Fruit fly (Drosophila melanogaster) whole organism: ENCODE measurements around the gene Grip84.

Experiments used
- CG8478 ChIP-seq: fragments of >200 bp; optimal IDR thresholded peaks from 2 replicates; lab custom pipeline; 2018; ENCODE audit warnings: inconsistent platforms
- Dll ChIP-seq: fragments of >200 bp; optimal IDR thresholded peaks from 2 replicates; lab custom pipeline; 2017
- EcR ChIP-seq, 2 experiments: fragments of >200 bp; optimal IDR thresholded peaks; 2 replicates each; lab custom pipeline; 2017; ENCODE audit warnings: missing biosample characterization in 2 of 2, missing genetic modification characterization in 2 of 2, missing genetic modification reagents in 2 of 2
- pan ChIP-seq: fragments of >200 bp; optimal IDR thresholded peaks from 2 replicates; lab custom pipeline; 2017
- psq ChIP-seq: fragments of >200 bp; optimal IDR thresholded peaks from 2 replicates; lab custom pipeline; 2017
- usp ChIP-seq: fragments of >200 bp; optimal IDR thresholded peaks from 2 replicates; lab custom pipeline; 2017; ENCODE audit warnings: missing biosample characterization, missing genetic modification characterization, mixed read lengths

Gene Grip84

DNA sequence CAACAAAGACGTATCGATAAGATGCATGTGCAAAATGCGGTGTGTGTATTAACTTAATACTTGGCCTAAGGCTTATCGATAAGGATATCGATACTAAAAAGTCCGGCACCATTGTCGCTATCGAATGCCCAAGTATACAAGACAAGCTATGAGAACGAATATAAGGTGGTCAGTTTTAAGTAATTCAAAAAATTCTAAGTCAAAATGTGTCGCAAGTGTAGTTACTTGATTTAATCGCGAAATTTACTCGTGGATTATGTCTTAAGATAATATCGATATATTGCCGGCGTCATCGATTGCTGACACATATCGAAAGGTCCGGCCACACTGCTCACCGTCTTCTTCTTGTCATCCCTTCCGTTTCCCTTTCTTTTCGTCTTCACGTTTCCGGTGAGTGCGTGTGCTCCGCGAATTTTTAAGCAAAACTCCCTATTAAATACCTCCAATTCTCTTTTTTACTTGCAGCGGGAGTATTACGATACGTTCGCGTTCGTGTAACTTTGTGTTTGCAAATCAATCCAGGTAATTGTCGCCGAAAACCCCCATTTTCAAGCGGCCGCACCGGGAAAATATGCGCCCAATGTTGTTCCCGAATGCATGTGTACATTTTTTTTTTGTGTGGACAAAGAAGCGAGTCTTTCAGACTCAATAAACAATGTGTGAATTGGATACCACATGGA lies 32.3 kb upstream of the Grip84 start, which contains the start of gene RpS10b:
TSS of gene RpS10b (plus strand) at position 348 of the 680 bp plus-strand sequence.
- TF ChIP-seq psq (lab: Kevin White, UChicago): no peak
- no peak for TF ChIP-seq pan (lab: Kevin White, UChicago)

DNA sequence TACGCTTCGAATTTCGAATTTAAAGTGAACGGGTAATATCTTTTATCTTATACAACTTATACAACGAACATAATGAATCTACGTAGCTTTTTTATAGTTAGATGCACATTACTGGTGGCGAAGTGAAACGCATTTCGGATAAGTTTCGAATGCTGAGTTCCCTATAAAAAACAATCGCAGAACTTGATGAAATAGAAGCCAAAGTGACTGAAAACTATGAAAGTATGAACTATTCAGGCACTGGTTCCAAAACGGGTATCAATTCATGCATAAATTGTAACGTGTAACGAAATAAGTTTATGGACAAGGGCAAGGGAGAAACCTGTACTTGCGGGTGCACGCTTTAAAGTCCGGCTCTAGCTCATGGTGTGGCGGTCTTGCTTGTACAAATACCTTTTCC lies 30.3 kb upstream of the Grip84 start:
- TF ChIP-seq EcR (GFP tag; optimal IDR thresholded peaks at IDR 0.05; lab: Kevin White, UChicago): no peak
- TF ChIP-seq Dll: no peak
- no peak for TF ChIP-seq CG8478 (lab: Kevin White, UChicago)
- TF ChIP-seq pan (lab: Kevin White, UChicago): no peak

DNA sequence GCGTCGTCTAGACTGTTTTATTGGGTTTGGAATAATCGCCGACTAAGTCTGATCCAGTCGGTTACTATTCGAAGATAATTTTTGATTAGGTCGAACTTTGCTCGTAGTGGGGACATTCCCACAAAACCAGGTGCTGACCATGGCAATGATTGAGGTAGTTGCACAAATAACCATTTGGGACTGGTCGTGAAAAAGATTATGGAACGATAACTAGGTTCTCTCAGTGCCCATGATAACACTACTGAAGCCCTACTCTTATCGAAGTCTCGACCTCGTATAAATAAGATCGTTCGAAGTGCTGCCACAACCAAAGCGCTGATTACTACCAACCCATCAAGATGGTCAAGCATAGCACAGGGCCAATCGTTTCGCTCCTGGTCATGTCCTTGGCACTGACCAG lies 26.7 kb upstream of the Grip84 start, which contains the start of gene CG14205:
TSS of gene CG14205 (plus strand) at position 301 of the 400 bp plus-strand sequence.
- TF ChIP-seq pan (lab: Kevin White, UChicago) (no peak), psq (lab: Kevin White, UChicago) (no peak), usp (no peak), EcR (GFP tag; optimal IDR thresholded peaks at IDR 0.05; lab: Kevin White, UChicago) (no peak)

DNA sequence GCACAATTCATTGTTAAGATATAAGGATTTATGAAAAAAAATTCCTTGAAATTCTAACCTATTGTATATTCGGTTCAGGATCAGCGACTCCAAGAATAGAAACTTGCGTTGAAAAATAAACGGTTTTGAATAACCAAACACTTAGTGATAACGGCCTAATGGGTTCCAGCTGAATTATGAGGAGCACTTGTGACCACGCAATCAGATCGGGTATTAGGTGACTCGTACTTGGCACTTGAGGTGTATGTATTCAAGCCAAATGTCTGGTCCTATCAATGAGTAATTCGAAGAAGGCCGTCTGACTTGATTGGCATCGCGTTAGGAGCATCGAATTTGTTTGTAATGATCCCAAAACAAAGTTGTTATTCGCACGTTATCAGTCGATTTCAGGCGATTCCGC lies 25.0 kb upstream of the Grip84 start:
- no peak for TF ChIP-seq CG8478 (lab: Kevin White, UChicago)
- no peak for TF ChIP-seq pan (lab: Kevin White, UChicago)
- no peak for TF ChIP-seq EcR (GFP tag; optimal IDR thresholded peaks at IDR 0.05; lab: Kevin White, UChicago)
- TF ChIP-seq psq (lab: Kevin White, UChicago): no peak

DNA sequence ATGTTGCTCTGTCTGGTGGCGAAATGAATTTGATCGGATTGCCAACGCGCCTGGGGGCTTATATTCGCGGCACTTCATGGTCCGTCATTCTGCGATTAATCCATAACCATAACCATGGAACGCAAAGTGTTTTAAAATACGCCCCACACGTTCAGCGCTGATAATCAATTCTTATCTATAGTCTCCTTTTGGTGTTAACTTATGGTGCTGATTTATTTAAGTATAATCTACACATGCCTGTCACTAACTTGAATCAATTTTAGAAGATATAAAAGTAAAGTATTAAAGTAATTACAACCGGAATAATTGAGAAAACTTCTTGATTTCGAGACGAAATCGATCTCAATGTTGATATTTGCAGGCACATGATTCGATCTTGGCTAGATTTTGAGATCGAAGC lies 24.5 kb upstream of the Grip84 start, which contains the start of gene CG14219:
TSS of gene CG14219 (minus strand) at position 101 of the 400 bp plus-strand sequence.
- no peak for TF ChIP-seq CG8478 (lab: Kevin White, UChicago)
- TF ChIP-seq psq (lab: Kevin White, UChicago): no peak
- TF ChIP-seq Dll: no peak
- no peak for TF ChIP-seq pan (lab: Kevin White, UChicago)
- TF ChIP-seq usp: no peak

DNA sequence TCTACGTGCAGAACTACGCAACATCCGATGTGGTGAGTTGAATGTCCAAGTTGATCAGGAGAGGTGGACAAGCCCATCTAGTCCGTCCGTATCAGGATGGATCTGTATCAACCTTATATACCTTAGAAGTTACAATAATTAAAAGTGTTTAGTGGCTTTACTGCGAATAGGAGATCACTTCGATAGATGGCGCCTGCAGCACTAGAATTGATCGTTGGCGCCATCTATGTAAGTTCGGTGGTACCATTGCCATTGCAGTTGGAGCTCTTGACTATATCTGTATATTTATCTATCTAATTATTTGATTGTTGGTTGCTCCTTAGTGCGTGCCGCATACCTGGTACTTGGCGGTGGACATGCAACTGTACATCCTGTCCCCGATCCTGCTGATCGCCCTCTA lies 19.6 kb upstream of the Grip84 start:
- TF ChIP-seq usp (no peak), Dll (no peak), psq (lab: Kevin White, UChicago) (no peak), CG8478 (lab: Kevin White, UChicago) (no peak), pan (lab: Kevin White, UChicago) (no peak), EcR (GFP tag; optimal IDR thresholded peaks at IDR 0.05; lab: Kevin White, UChicago) (no peak)

DNA sequence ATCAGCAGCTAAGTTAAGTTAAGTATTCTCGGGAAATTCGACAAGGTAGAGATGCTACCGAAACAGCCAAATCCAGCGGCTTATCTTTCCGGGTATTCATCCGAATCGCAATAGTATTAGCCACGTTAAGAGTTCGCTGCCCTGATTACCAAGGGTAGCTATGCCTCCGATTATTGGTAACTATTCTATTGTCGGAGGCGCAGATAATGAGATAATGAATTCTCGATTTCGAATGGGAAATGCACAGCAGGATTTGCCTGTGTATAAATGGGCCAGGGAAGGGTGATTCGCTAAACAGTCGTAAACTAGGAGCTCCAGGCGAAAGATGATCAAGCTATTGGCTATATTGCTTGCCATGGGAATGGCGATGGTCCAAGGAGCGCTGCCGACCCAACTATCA lies 17.8 kb upstream of the Grip84 start, which contains the start of gene CG14204:
TSS of gene CG14204 (plus strand) at position 301 of the 400 bp plus-strand sequence.
- TF ChIP-seq usp (no peak), Dll (no peak), EcR (GFP tag; optimal IDR thresholded peaks at IDR 0.05; lab: Kevin White, UChicago) (no peak), pan (lab: Kevin White, UChicago) (no peak), psq (lab: Kevin White, UChicago) (no peak), CG8478 (lab: Kevin White, UChicago) (no peak)

DNA sequence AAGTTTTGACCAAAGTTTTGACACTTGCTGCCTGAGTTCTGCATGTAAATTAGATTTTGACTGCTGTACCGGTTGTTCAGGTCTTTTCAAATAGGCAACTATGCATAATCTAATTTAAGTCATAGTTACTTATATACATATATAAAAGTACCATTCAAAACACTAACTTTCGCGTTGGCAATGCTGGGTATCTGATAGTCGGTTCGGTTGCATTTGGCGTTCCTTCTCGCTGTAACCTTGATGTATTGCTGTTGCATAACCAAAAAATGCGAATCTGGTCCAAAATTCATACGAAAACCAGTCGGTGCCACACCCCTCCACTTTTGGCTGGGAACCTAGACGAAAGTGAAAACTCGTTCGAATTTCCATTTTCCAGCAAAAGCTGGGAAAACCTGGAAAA lies 17.2 kb upstream of the Grip84 start:
- TF ChIP-seq CG8478 (lab: Kevin White, UChicago) (no peak), EcR (GFP tag; optimal IDR thresholded peaks at IDR 0.05; lab: Kevin White, UChicago) (no peak), pan (lab: Kevin White, UChicago) (no peak), psq (lab: Kevin White, UChicago) (no peak), usp (no peak), Dll (no peak)

DNA sequence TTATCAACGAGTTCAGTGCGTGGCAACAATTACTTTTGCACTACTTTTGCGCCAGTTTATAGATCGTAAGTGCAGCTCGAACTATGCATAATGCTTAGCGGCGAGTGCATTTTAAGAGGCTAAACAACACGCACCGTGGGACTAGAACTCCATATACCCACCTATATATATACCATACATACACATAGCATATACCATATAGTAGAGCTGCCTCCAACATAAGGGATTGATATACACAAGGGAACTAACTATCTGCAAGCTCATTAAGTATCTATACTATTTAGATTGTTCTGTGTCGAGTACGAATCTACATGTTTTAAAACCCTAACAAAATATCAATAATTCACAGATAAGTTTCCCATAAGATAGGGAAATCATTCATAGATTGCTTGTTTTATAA lies 16.3 kb upstream of the Grip84 start, which contains the start of gene CG14218:
TSS of gene CG14218 (minus strand) at position 101 of the 400 bp plus-strand sequence.
- TF ChIP-seq EcR (GFP tag; optimal IDR thresholded peaks at IDR 0.05; lab: Kevin White, UChicago) (no peak), pan (lab: Kevin White, UChicago) (no peak), usp (no peak), psq (lab: Kevin White, UChicago) (no peak), CG8478 (lab: Kevin White, UChicago) (no peak), Dll (no peak)

DNA sequence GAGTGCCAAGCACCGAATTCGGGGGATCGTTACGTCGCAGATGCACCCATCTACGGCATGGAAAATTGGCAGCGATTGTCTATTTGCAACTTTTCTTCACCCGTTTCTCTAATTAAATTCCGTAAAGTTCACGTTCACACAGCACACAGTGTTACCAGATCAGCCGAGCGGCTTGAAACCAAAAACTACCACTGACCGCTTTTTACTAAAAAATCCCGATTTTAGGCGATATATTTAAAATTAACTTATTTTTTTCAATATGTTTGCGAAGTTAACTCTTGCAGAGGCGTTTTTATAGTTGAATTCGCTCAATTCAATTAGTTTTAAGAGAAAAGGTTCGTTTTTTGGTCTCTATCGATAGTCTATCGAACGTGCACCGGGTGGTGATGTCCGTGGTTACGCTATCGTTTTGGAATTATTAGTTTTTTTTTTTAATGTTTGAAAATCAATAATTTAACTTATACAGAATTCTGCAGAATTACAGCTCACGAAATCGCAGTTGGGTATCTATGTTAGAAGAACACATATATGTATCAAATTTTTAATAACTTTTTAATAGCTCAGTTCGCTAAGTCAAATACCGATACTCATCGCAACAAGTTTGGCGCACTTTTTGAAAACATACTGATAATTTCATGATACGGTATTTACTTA lies 14.2 kb upstream of the Grip84 start, which contains the start of gene Tao:
TSS of gene Tao (minus strand) at position 153 of the 654 bp plus-strand sequence.
- TF ChIP-seq CG8478 (lab: Kevin White, UChicago): no peak
- no peak for TF ChIP-seq Dll
- no peak for TF ChIP-seq psq (lab: Kevin White, UChicago)
- TF ChIP-seq EcR (GFP tag; optimal IDR thresholded peaks at IDR 0.05; lab: Kevin White, UChicago): no peak
- TF ChIP-seq usp: no peak
- TF ChIP-seq pan (lab: Kevin White, UChicago): no peak

DNA sequence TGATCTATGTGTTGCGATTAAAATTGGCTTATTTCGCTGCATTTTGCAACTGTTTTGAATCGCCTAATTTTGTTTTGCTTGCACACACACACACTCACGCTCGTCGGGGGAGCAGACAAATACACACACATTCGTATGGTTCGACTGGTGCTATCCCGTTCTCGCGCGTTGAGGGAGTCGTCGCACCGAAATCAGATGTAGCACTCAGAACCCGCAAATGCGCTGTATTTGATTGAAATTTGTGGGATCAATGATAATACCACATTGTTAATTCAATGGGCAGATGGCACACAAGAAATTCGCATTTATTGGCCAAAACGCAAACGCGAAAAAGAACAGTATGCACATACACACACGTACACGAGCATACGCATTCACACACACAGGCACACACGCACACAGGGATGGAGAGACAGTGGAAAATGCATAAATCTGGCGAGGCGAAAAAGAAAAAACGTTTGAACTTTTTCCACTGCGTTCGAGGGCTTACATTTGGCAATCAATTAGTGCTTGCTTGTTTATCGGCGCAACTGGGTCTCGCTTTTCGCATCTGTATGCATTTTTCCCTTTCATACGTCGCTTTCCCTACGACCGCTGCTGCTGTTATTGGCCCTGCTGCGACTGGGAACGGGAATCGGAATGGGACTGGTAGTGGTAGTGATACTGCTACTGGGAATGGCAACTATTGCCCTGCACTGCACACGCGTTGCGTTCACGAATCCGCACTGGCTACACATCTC lies 13.5 kb upstream of the Grip84 start:
- peak; percentile 89 for TF ChIP-seq CG8478 (lab: Kevin White, UChicago)
- no peak for TF ChIP-seq Dll
- no peak for TF ChIP-seq pan (lab: Kevin White, UChicago)
